Fruit fly (Drosophila melanogaster): ENCODE results near the gene CG7497.

- TF ChIP-seq h (GFP tag; optimal IDR thresholded peaks at IDR 0.05): no peak
- no peak for TF ChIP-seq Myc (optimal IDR thresholded peaks at IDR 0.05)
- TF ChIP-seq Dif (GFP tag; optimal IDR thresholded peaks at IDR 0.05; ENCODE audit: partially characterized antibody): no peak
- no peak for TF ChIP-seq lola (GFP tag; optimal IDR thresholded peaks at IDR 0.05)
- TF ChIP-seq jim (GFP tag; optimal IDR thresholded peaks at IDR 0.05): no peak
- no peak for TF ChIP-seq Mio (GFP tag; optimal IDR thresholded peaks at IDR 0.05)
- TF ChIP-seq Rel (GFP tag; optimal IDR thresholded peaks at IDR 0.05): no peak
- TF ChIP-seq Rel (tag; optimal IDR thresholded peaks at IDR 0.05): no peak
- TF ChIP-seq CrebA (GFP tag; optimal IDR thresholded peaks at IDR 0.05; ENCODE audit: borderline replicate concordance): no peak
- no peak for TF ChIP-seq Dfd (GFP tag; optimal IDR thresholded peaks at IDR 0.05)
- no peak for TF ChIP-seq OdsH (GFP tag; optimal IDR thresholded peaks at IDR 0.05)
- TF ChIP-seq pan (optimal IDR thresholded peaks at IDR 0.05): no peak
- TF ChIP-seq brk (GFP tag; optimal IDR thresholded peaks at IDR 0.05): no peak
Observed at dm6 chr3L:17633142-17633541, at the start of gene CG7497.

All from whole organism, wandering third instar larva.